Fruit fly (Drosophila melanogaster) Kc167 (cell line): ENCODE measurements around the gene CG1309.

Experiments
- Myc ChIP-seq: fragments of >200 bp; optimal IDR thresholded peaks from 2 replicates; lab custom pipeline; 2017; ENCODE audit warnings: missing external identifiers
- Sin3A ChIP-seq: fragments of >200 bp; optimal IDR thresholded peaks from 2 replicates; lab custom pipeline; 2018; ENCODE audit warnings: missing external identifiers
- h ChIP-seq: fragments of >200 bp; optimal IDR thresholded peaks from 3 replicates; lab custom pipeline; 2018; ENCODE audit warnings: missing external identifiers
- insv ChIP-seq: fragments of >200 bp; optimal IDR thresholded peaks from 3 replicates; lab custom pipeline; 2018; ENCODE audit warnings: missing external identifiers
- psq ChIP-seq: fragments of >200 bp; optimal IDR thresholded peaks from 2 replicates; lab custom pipeline; 2017; ENCODE audit warnings: missing external identifiers
- ttk ChIP-seq: sonication (Bioruptor generic); optimal IDR thresholded peaks from 2 replicates; lab custom pipeline; 2017; ENCODE audit warnings: missing external identifiers

Gene CG1309

dm6 chr3L:4252121-4252861 lies 6.9 kb upstream of the CG1309 start:
- TF ChIP-seq insv (no peak), h (no peak)

- TF ChIP-seq h = no peak
- no peak for TF ChIP-seq insv
- TF ChIP-seq psq (lab: Kevin White, UChicago) = no peak
- TF ChIP-seq Myc (lab: Kevin White, UChicago) = no peak
- TF ChIP-seq ttk (lab: Kevin White, UChicago) = no peak
- TF ChIP-seq Sin3A (lab: Kevin White, UChicago) = no peak
Measured at dm6 chr3L:4252862-4253610, 6.2 kb upstream of the CG1309 start.

- no peak for TF ChIP-seq psq (lab: Kevin White, UChicago)
- TF ChIP-seq ttk (lab: Kevin White, UChicago) = no peak
- no peak for TF ChIP-seq insv
- TF ChIP-seq h = no peak
Measured at dm6 chr3L:4253611-4254300, 5.5 kb upstream of the CG1309 start.

dm6 chr3L:4254301-4254834 lies 4.9 kb upstream of the CG1309 start, which contains the start of the genes ago and CG1265:
Gene ago (minus strand): TSS chr3L:4254306.
Gene CG1265 (plus strand): TSS chr3L:4254776.
- TF ChIP-seq psq (lab: Kevin White, UChicago) (no peak), Sin3A (lab: Kevin White, UChicago) (peak; percentile 30), ttk (lab: Kevin White, UChicago) (no peak)

- no peak for TF ChIP-seq Sin3A (lab: Kevin White, UChicago)
- TF ChIP-seq Myc (lab: Kevin White, UChicago) = no peak
- TF ChIP-seq psq (lab: Kevin White, UChicago) = no peak
- no peak for TF ChIP-seq ttk (lab: Kevin White, UChicago)
- TF ChIP-seq insv = no peak
- TF ChIP-seq h = no peak
Measured at dm6 chr3L:4261177-4261576, 1.9 kb downstream of the CG1309 start.

- no peak for TF ChIP-seq ttk (lab: Kevin White, UChicago)
- TF ChIP-seq Myc (lab: Kevin White, UChicago) = no peak
- no peak for TF ChIP-seq Sin3A (lab: Kevin White, UChicago)
- TF ChIP-seq insv = no peak
Measured at dm6 chr3L:4262384-4262783, 3.2 kb downstream of the CG1309 start, which contains the start of the genes CG11586 and VhaM9.7-a. Gene CG11586 (minus strand): TSS chr3L:4262470. Gene VhaM9.7-a (plus strand): TSS chr3L:4262705.

- TF ChIP-seq Sin3A (lab: Kevin White, UChicago) (no peak), psq (lab: Kevin White, UChicago) (no peak), h (no peak), ttk (lab: Kevin White, UChicago) (no peak), insv (no peak), Myc (lab: Kevin White, UChicago) (no peak)
Measured at dm6 chr3L:4263502-4263901, 4.3 kb downstream of the CG1309 start, which contains the start of gene CG1273. Gene CG1273 (plus strand): TSS chr3L:4263719.

dm6 chr3L:4264963-4265362 lies 5.7 kb downstream of the CG1309 start:
- TF ChIP-seq h (no peak), insv (no peak), Myc (lab: Kevin White, UChicago) (no peak), Sin3A (lab: Kevin White, UChicago) (no peak), ttk (lab: Kevin White, UChicago) (no peak), psq (lab: Kevin White, UChicago) (no peak)

dm6 chr3L:4265836-4266235 lies 6.6 kb downstream of the CG1309 start:
- TF ChIP-seq insv (no peak), h (no peak), Myc (lab: Kevin White, UChicago) (no peak), ttk (lab: Kevin White, UChicago) (no peak), psq (lab: Kevin White, UChicago) (no peak), Sin3A (lab: Kevin White, UChicago) (no peak)

dm6 chr3L:4267403-4267802 lies 8.2 kb downstream of the CG1309 start, which contains the start of gene CG33764:
Gene CG33764 (minus strand): TSS chr3L:4267503.
- TF ChIP-seq insv (no peak), Sin3A (lab: Kevin White, UChicago) (no peak), psq (lab: Kevin White, UChicago) (no peak), ttk (lab: Kevin White, UChicago) (no peak), h (no peak), Myc (lab: Kevin White, UChicago) (no peak)

dm6 chr3L:4269208-4269607 lies 10.0 kb downstream of the CG1309 start:
- TF ChIP-seq psq (lab: Kevin White, UChicago) = no peak
- TF ChIP-seq insv = no peak
- TF ChIP-seq h = no peak
- TF ChIP-seq Myc (lab: Kevin White, UChicago) = no peak
- no peak for TF ChIP-seq ttk (lab: Kevin White, UChicago)
- TF ChIP-seq Sin3A (lab: Kevin White, UChicago) = no peak

- TF ChIP-seq h = no peak
- no peak for TF ChIP-seq Myc (lab: Kevin White, UChicago)
Measured at dm6 chr3L:4269920-4270319, 10.7 kb downstream of the CG1309 start.
